Worm (Caenorhabditis elegans) whole organism, L3 larva: Measurements from ENCODE around the gene pisy-1.
A peak's percentile ranks its signal among the peaks of the same experiment; 100 is the strongest.

Source experiments
- R02D3.7 ChIP-seq: fragments of 150-350 bp; optimal IDR thresholded peaks from 2 replicates; lab custom pipeline; 2014; ENCODE audit warnings: missing biosample characterization, missing genetic modification characterization
- ZK546.5 ChIP-seq: sonication (generic microtip); optimal IDR thresholded peaks from 2 replicates; lab custom pipeline; 2017; ENCODE audit warnings: missing biosample characterization, missing genetic modification characterization
- aly-2 ChIP-seq: fragments of 150-350 bp; optimal IDR thresholded peaks from 2 replicates; lab custom pipeline; 2014; ENCODE audit warnings: missing biosample characterization, missing genetic modification characterization
- ama-1 ChIP-seq: fragments of 150-350 bp; optimal IDR thresholded peaks from 2 replicates; lab custom pipeline; 2018
- ceh-16 ChIP-seq: sonication (generic microtip); optimal IDR thresholded peaks from 2 replicates; lab custom pipeline; 2017; ENCODE audit warnings: missing biosample characterization, missing genetic modification characterization
- ceh-28 ChIP-seq: fragments of 150-350 bp; optimal IDR thresholded peaks from 2 replicates; lab custom pipeline; 2014; ENCODE audit warnings: missing biosample characterization, missing genetic modification reagents, missing genetic modification characterization
- daf-12 ChIP-seq: fragments of 150-350 bp; optimal IDR thresholded peaks from 2 replicates; lab custom pipeline; 2014; ENCODE audit warnings: missing biosample characterization, missing genetic modification reagents, missing genetic modification characterization
- egl-5 ChIP-seq: fragments of 150-350 bp; optimal IDR thresholded peaks from 2 replicates; lab custom pipeline; 2017; ENCODE audit warnings: missing biosample characterization, missing genetic modification reagents, missing genetic modification characterization, inconsistent platforms
- elt-1 ChIP-seq: fragments of 150-350 bp; optimal IDR thresholded peaks from 2 replicates; lab custom pipeline; 2014; ENCODE audit warnings: missing biosample characterization, missing genetic modification characterization
- elt-3 ChIP-seq, 3 experiments: fragments of 150-350 bp in 1 of 3; sonication (generic microtip) in 2 of 3; optimal IDR thresholded peaks; 2 replicates in 2 of 3; 4 replicates in 1 of 3; lab custom pipeline; 2014 to 2017; ENCODE audit warnings: missing biosample characterization in 3 of 3, missing genetic modification characterization in 3 of 3
- eor-1 ChIP-seq, 2 experiments: fragments of 150-350 bp; optimal IDR thresholded peaks; 2 replicates each; lab custom pipeline; 2014 to 2018; ENCODE audit warnings: missing biosample characterization in 2 of 2, missing genetic modification characterization in 2 of 2
- fos-1 ChIP-seq: fragments of 150-350 bp; optimal IDR thresholded peaks from 2 replicates; lab custom pipeline; 2014; ENCODE audit warnings: missing biosample characterization, missing genetic modification characterization
- jun-1 ChIP-seq: fragments of 150-350 bp; optimal IDR thresholded peaks from 2 replicates; lab custom pipeline; 2014; ENCODE audit warnings: missing biosample characterization, missing genetic modification reagents, missing genetic modification characterization
- lsy-12 ChIP-seq: sonication (generic microtip); optimal IDR thresholded peaks from 2 replicates; lab custom pipeline; 2016; ENCODE audit warnings: mild to moderate bottlenecking, missing genetic modification characterization, missing compliant biosample characterization
- mdl-1 ChIP-seq: fragments of 150-350 bp; optimal IDR thresholded peaks from 2 replicates; lab custom pipeline; 2014; ENCODE audit warnings: missing biosample characterization, missing genetic modification characterization
- nfya-1 ChIP-seq: sonication (generic microtip); optimal IDR thresholded peaks from 2 replicates; lab custom pipeline; 2017; ENCODE audit warnings: missing genetic modification characterization, mild to moderate bottlenecking, missing compliant biosample characterization, antibody characterized with exemption, moderate library complexity; ENCODE audit not compliant: insufficient read depth
- nhr-12 ChIP-seq: fragments of 150-350 bp; optimal IDR thresholded peaks from 2 replicates; lab custom pipeline; 2014; ENCODE audit warnings: missing biosample characterization, missing genetic modification characterization
- nhr-237 ChIP-seq: fragments of 150-350 bp; optimal IDR thresholded peaks from 2 replicates; lab custom pipeline; 2014; ENCODE audit warnings: missing biosample characterization, missing genetic modification characterization
- nhr-25 ChIP-seq: sonication (generic microtip); optimal IDR thresholded peaks from 2 replicates; lab custom pipeline; 2017; ENCODE audit warnings: missing biosample characterization, missing genetic modification characterization
- nhr-43 ChIP-seq: sonication (generic microtip); optimal IDR thresholded peaks from 2 replicates; lab custom pipeline; 2016; ENCODE audit warnings: mild to moderate bottlenecking, missing genetic modification characterization, missing compliant biosample characterization; ENCODE audit not compliant: poor library complexity, severe bottlenecking
- nhr-67 ChIP-seq: fragments of 150-350 bp; optimal IDR thresholded peaks from 2 replicates; lab custom pipeline; 2014; ENCODE audit warnings: missing biosample characterization, missing genetic modification characterization
- nhr-77 ChIP-seq: fragments of 150-350 bp; optimal IDR thresholded peaks from 2 replicates; lab custom pipeline; 2014; ENCODE audit warnings: missing biosample characterization, missing genetic modification characterization
- pha-4 ChIP-seq: fragments of 150-350 bp; optimal IDR thresholded peaks from 2 replicates; lab custom pipeline; 2014; ENCODE audit warnings: missing biosample characterization, missing genetic modification reagents, missing genetic modification characterization
- snpc-4 ChIP-seq: fragments of 150-350 bp; optimal IDR thresholded peaks from 2 replicates; lab custom pipeline; 2014; ENCODE audit warnings: missing biosample characterization, missing genetic modification characterization
- tbx-2 ChIP-seq: sonication (generic microtip); optimal IDR thresholded peaks from 2 replicates; lab custom pipeline; 2016; ENCODE audit warnings: mild to moderate bottlenecking, missing genetic modification characterization, missing compliant biosample characterization
- unc-62 ChIP-seq: fragments of 150-350 bp; sonication (generic microtip); optimal IDR thresholded peaks from 4 replicates; lab custom pipeline; 2014; ENCODE audit warnings: missing biosample characterization, missing genetic modification reagents, missing genetic modification characterization
- zag-1 ChIP-seq: fragments of 150-350 bp; optimal IDR thresholded peaks from 2 replicates; lab custom pipeline; 2014; ENCODE audit warnings: missing biosample characterization, missing genetic modification characterization
- ztf-11 ChIP-seq: fragments of 150-350 bp; optimal IDR thresholded peaks from 2 replicates; lab custom pipeline; 2014; ENCODE audit warnings: missing biosample characterization, missing genetic modification characterization
- ztf-4 ChIP-seq: fragments of 150-350 bp; optimal IDR thresholded peaks from 2 replicates; lab custom pipeline; 2014; ENCODE audit warnings: missing biosample characterization, missing genetic modification characterization

The pisy-1 gene

DNA sequence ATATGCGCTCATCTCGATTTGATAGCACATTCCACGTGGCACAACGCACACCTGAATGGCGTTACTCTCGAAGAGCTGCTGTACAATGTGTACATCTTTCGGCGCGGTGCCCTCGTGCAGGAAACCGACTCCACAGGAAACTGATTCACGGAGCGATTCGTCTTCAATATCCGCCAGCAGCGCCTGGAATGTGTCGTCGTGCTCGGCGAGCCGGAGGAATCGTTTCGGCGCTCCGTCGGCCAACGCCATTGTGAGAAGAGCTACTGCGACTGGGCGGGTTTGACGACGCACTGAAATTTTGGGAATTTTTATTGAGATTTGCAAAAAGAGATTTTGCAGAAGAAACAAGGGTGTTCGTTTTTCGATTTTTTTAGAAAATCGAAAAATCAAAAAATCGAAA lies 8.2 kb downstream of the pisy-1 start:
- TF ChIP-seq ama-1 (lab: Kevin White, UChicago): no peak
- TF ChIP-seq snpc-4 (tag; lab: Kevin White, UChicago): no peak
- TF ChIP-seq nhr-67 (tag; lab: Kevin White, UChicago): no peak
- no peak for TF ChIP-seq nhr-25 (tag; lab: Kevin White, UChicago)

DNA sequence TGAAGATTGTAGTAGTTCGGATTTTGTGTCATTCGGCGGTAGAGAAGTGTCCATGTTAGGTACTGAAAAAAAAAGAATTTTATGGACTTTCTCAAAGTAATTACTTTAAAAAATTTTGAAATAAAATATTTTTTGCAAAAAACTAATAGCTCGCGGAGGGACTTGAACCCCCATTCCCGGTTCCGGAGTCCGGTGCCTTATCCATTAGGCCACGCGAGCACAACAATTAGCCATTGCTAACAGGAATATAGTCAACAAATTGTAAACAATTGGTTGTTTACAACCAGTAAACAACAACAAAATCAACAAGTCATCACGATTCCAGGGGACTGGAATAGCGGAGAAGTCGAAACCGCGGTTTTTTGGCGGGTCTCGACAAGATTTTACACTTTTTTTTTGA lies 9.5 kb downstream of the pisy-1 start:
- no peak for TF ChIP-seq nhr-77
- no peak for TF ChIP-seq aly-2 (tag; lab: Kevin White, UChicago)
- no peak for TF ChIP-seq eor-1 (tag; optimal IDR thresholded peaks at IDR 0.05; lab: Kevin White, UChicago)
- no peak for TF ChIP-seq elt-1
- no peak for TF ChIP-seq elt-3 (tag; optimal IDR thresholded peaks at IDR 0.05; lab: Kevin White, UChicago)
- TF ChIP-seq nhr-43 (tag; lab: Kevin White, UChicago): no peak
- TF ChIP-seq pha-4: no peak

DNA sequence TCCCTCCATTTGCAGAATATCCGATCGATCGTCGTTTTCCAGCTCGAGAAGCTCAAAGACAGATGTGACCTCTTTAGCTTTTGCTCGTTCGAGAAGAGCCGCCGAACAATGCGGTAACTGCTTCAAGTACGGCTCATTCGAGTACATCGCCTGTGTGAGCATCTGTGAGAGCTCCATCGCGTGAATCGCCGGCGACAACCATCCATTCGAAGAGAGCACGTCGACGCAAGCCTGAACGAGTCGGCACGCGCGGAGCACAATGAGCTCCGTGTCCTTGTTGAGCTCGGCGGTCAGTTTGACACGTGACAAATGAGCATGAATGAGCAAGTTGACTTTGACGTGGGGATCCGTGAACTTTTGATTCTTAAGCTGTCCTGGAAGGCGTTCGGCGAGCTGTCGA lies 10.3 kb downstream of the pisy-1 start:
- no peak for TF ChIP-seq tbx-2 (tag; lab: Kevin White, UChicago)
- no peak for TF ChIP-seq nhr-67 (tag; lab: Kevin White, UChicago)
- no peak for TF ChIP-seq egl-5 (tag; lab: Kevin White, UChicago)
- no peak for TF ChIP-seq eor-1 (tag; optimal IDR thresholded peaks at IDR 0.05; lab: Kevin White, UChicago)
- TF ChIP-seq nhr-12: no peak

DNA sequence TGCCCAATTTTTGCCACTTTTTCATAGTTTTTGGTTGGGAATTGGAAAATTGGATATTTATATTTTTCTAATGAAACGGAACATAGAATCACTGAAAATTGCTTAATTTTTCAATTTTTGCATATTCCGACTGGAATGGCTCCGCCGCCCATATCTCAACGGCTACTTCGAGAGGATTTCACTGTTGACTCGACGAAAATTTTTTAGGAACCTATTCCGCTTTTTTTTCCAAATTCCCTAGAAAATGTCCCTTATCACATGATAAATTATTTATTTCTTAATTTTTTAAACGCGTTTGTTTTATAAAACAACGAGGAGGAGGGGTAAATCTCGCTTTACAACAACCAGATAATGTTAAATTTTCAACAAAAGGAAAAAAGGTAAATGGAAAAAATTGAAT lies 11.4 kb downstream of the pisy-1 start:
- TF ChIP-seq ZK546.5 (tag; lab: Kevin White, UChicago) (no peak), ztf-11 (tag; lab: Kevin White, UChicago) (no peak), R02D3.7 (tag; lab: Kevin White, UChicago) (no peak), tbx-2 (tag; lab: Kevin White, UChicago) (no peak), elt-3 (tag; optimal IDR thresholded peaks at IDR 0.05; lab: Kevin White, UChicago) (no peak), elt-1 (no peak), ceh-28 (tag; lab: Kevin White, UChicago) (no peak), jun-1 (tag; lab: Kevin White, UChicago) (no peak)

DNA sequence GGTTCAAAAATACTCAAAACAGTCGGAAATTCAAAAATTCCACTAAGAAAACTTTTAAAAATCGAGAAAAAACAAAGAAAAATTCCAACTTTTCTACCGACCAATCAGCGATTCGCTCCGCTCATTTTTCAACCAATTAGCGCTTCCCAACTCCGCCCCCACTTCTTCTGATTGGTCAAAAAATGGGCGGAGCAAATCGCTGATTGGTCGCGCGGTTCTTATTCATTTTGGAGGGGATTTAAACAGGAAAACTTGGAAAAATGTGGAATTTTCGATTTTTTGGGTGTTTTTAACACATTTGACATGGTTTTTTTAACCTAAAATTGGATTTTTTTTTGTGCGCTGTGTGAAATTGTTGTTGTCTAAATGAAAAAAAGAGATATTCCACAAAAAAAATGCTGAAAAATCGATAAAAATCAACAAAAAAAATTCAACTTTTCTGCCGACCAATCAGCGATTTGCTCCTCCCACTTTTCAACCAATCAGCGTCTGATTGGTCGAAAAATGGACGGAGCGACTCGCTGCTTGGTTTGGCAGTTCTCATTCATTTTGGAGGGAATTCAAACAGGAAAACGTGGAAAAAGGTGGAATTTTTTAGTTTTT lies 15.3 kb downstream of the pisy-1 start:
- TF ChIP-seq nhr-25 (tag; lab: Kevin White, UChicago) (no peak), nfya-1 (tag; lab: Kevin White, UChicago) (peak; percentile 92)

DNA sequence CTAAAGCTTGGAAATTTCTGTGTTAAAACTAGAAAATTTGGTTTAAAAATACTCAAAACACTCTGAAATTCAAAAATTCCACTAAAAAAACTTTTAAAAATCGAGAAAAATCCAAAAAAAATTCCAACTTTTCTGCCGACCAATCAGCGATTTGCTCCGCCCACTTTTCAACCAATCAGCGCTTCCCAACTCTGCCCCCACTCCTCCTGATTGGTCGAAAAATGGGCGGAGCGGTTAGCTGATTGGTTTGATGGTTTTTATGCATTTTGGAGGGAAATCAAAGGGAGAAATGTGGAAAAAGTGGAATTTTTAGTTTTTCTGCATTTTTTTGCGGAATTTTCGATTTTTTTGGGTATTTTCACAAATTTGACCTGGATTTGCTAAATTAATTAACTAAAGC lies 16.1 kb downstream of the pisy-1 start:
- TF ChIP-seq ceh-16 (tag; lab: Kevin White, UChicago) (no peak), daf-12 (no peak), nfya-1 (tag; lab: Kevin White, UChicago) (peak; percentile 92), snpc-4 (tag; lab: Kevin White, UChicago) (no peak), nhr-237 (tag; lab: Kevin White, UChicago) (no peak), lsy-12 (tag; lab: Kevin White, UChicago) (no peak), nhr-43 (tag; lab: Kevin White, UChicago) (no peak)

DNA sequence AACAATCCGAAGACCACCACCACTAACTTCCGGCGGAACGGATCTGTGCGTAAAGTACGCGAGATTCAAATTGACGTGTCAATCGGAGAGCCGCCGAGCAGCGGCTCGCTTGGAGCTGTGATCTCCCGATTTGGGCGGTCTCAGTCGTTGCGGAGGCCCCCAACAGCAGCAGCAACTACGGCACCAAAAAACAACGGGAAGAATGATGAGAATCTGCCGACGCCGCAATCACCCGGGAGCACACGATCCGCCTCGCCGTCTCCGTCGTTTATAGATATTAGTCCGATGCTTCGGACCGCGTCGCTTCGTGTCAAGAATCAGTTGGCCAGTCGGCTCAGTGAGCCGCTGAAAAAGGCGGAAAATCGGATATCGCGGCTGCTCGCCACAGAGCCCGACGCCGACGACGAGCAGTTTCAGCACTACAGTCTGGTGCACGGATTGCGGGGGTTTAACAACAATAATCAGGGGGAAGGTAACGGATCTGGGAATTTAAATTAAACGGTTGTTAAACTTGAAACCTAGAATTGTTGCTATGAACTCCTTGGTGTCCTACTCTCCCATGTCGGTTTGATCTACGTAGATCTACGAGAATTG lies 22.3 kb downstream of the pisy-1 start:
- TF ChIP-seq zag-1: no peak
- TF ChIP-seq mdl-1 (tag; lab: Kevin White, UChicago): no peak
- TF ChIP-seq nhr-12: no peak
- TF ChIP-seq ceh-16 (tag; lab: Kevin White, UChicago): no peak
- no peak for TF ChIP-seq fos-1 (tag; lab: Kevin White, UChicago)
- no peak for TF ChIP-seq unc-62 (GFP tag; lab: Kevin White, UChicago)
- no peak for TF ChIP-seq ztf-4 (tag; lab: Kevin White, UChicago)
